Worm (Caenorhabditis elegans) whole organism, L4 larva: ENCODE data around the gene C07D8.6.

Source experiments
- D1046.2 ChIP-seq: fragments of 200-800 bp; sonication (Bioruptor generic); IDR thresholded peaks from 2 replicates; pipeline ENCODE4 v1.3.6; 2022; ENCODE audit warnings: missing genetic modification characterization, missing compliant biosample characterization
- F49E8.2 ChIP-seq: sonication (generic microtip); optimal IDR thresholded peaks from 2 replicates; lab custom pipeline; 2016; ENCODE audit warnings: missing compliant biosample characterization, mild to moderate bottlenecking, missing genetic modification characterization, borderline replicate concordance
- T20F7.1 ChIP-seq: fragments of 200-800 bp; sonication (Bioruptor generic); optimal IDR thresholded peaks from 2 replicates; lab custom pipeline; 2018; ENCODE audit warnings: mild to moderate bottlenecking, missing genetic modification characterization, missing compliant biosample characterization
- T26A8.4 ChIP-seq: fragments of 200-800 bp; sonication (Bioruptor generic); IDR thresholded peaks from 2 replicates; pipeline ENCODE4 v1.3.6; 2022; ENCODE audit warnings: missing genetic modification characterization, missing compliant biosample characterization
- Y48G9A.11 ChIP-seq: fragments of 200-800 bp; sonication (Bioruptor generic); IDR thresholded peaks from 2 replicates; pipeline ENCODE4 v1.3.6; 2022; ENCODE audit warnings: missing genetic modification reagents, missing genetic modification characterization, missing compliant biosample characterization
- Y5F2A.4 ChIP-seq: fragments of 200-800 bp; sonication (Bioruptor generic); optimal IDR thresholded peaks from 2 replicates; lab custom pipeline; 2018; ENCODE audit warnings: mild to moderate bottlenecking, missing genetic modification characterization, missing compliant biosample characterization
- Y75B8A.6 ChIP-seq: fragments of 200-800 bp; sonication (Bioruptor generic); IDR thresholded peaks from 2 replicates; pipeline ENCODE4 v1.3.6; 2022; ENCODE audit warnings: missing genetic modification reagents, missing genetic modification characterization, missing compliant biosample characterization
- ZK337.2 ChIP-seq: fragments of 200-800 bp; sonication (Bioruptor generic); IDR thresholded peaks from 2 replicates; pipeline ENCODE4 v1.3.6; 2022; ENCODE audit warnings: missing genetic modification reagents, missing genetic modification characterization, missing compliant biosample characterization
- aha-1 ChIP-seq: fragments of 150-350 bp; peaks from one replicate; lab custom pipeline; 2014; ENCODE audit warnings: missing biosample characterization, missing genetic modification characterization
- ceh-44 ChIP-seq: fragments of 200-800 bp; sonication (Bioruptor generic); IDR thresholded peaks from 2 replicates; pipeline ENCODE4 v1.3.6; 2022; ENCODE audit warnings: missing genetic modification reagents, missing genetic modification characterization, missing compliant biosample characterization
- ctbp-1 ChIP-seq: fragments of 200-800 bp; sonication (Bioruptor generic); IDR thresholded peaks from 2 replicates; pipeline ENCODE4 v1.3.6; 2022; ENCODE audit warnings: missing genetic modification reagents, missing genetic modification characterization, missing compliant biosample characterization
- daf-16 ChIP-seq, 3 experiments: sonication (generic microtip); optimal IDR thresholded peaks; 2 replicates each; lab custom pipeline; 2016 to 2017; ENCODE audit warnings: missing genetic modification characterization in 3 of 3, missing genetic modification reagents in 3 of 3, mild to moderate bottlenecking in 2 of 3, missing compliant biosample characterization in 2 of 3, missing biosample characterization in 1 of 3, moderate library complexity in 1 of 3
- dmd-6 ChIP-seq: fragments of 200-800 bp; sonication (Bioruptor generic); IDR thresholded peaks from 2 replicates; pipeline ENCODE4 v1.3.6; 2022; ENCODE audit warnings: missing genetic modification reagents, missing genetic modification characterization, missing compliant biosample characterization
- dmd-8 ChIP-seq: fragments of 200-800 bp; sonication (Bioruptor generic); IDR thresholded peaks from 2 replicates; pipeline ENCODE4 v1.3.6; 2022; ENCODE audit warnings: missing genetic modification characterization, missing compliant biosample characterization
- duxl-1 ChIP-seq: sonication (generic microtip); optimal IDR thresholded peaks from 2 replicates; lab custom pipeline; 2016; ENCODE audit warnings: mild to moderate bottlenecking, missing genetic modification characterization, moderate library complexity, missing compliant biosample characterization; ENCODE audit not compliant: poor library complexity
- dve-1 ChIP-seq: sonication (generic microtip); optimal IDR thresholded peaks from 2 replicates; lab custom pipeline; 2017; ENCODE audit warnings: antibody characterized with exemption, mild to moderate bottlenecking, missing genetic modification characterization, missing compliant biosample characterization; ENCODE audit not compliant: insufficient read depth
- fos-1 ChIP-seq: fragments of 150-350 bp; optimal IDR thresholded peaks from 2 replicates; lab custom pipeline; 2014; ENCODE audit warnings: missing biosample characterization, missing genetic modification characterization
- gei-8 ChIP-seq: fragments of 200-800 bp; sonication (Bioruptor generic); optimal IDR thresholded peaks from 2 replicates; lab custom pipeline; 2018; ENCODE audit warnings: mild to moderate bottlenecking, missing genetic modification characterization, missing compliant biosample characterization
- hlh-11 ChIP-seq: fragments of 200-800 bp; sonication (Bioruptor generic); optimal IDR thresholded peaks from 2 replicates; lab custom pipeline; 2018; ENCODE audit warnings: mild to moderate bottlenecking, missing genetic modification characterization, missing compliant biosample characterization
- hlh-30 ChIP-seq: sonication (generic microtip); optimal IDR thresholded peaks from 2 replicates; lab custom pipeline; 2017; ENCODE audit warnings: antibody characterized with exemption, mild to moderate bottlenecking, missing genetic modification characterization, missing compliant biosample characterization; ENCODE audit not compliant: insufficient read depth
- lim-7 ChIP-seq: fragments of 200-800 bp; sonication (Bioruptor generic); IDR thresholded peaks from 2 replicates; pipeline ENCODE4 v1.3.6; 2022; ENCODE audit warnings: missing genetic modification characterization, missing compliant biosample characterization
- lin-15B ChIP-seq: fragments of 150-350 bp; sonication (generic microtip); optimal IDR thresholded peaks from 3 replicates; lab custom pipeline; 2014; ENCODE audit warnings: missing biosample characterization, missing genetic modification characterization
- lin-29 ChIP-seq: fragments of 200-800 bp; sonication (Bioruptor generic); IDR thresholded peaks from 2 replicates; pipeline ENCODE4 v1.3.6; 2022; ENCODE audit warnings: missing genetic modification reagents, missing genetic modification characterization, missing compliant biosample characterization
- lsy-2 ChIP-seq, 2 experiments: fragments of 150-350 bp in 1 of 2; sonication (generic microtip) in 1 of 2; optimal IDR thresholded peaks; 2 replicates each; lab custom pipeline; 2014 to 2017; ENCODE audit warnings: missing biosample characterization in 2 of 2, missing genetic modification characterization in 2 of 2
- madf-5 ChIP-seq, 2 experiments: fragments of 200-800 bp; sonication (Bioruptor generic); IDR thresholded peaks; 2 replicates each; pipeline ENCODE4 v1.3.6; 2022; ENCODE audit warnings: missing compliant biosample characterization in 2 of 2, missing genetic modification characterization in 2 of 2
- mdl-1 ChIP-seq, 2 experiments: fragments of 150-350 bp in 1 of 2; sonication (generic microtip) in 1 of 2; optimal IDR thresholded peaks; 2 replicates each; lab custom pipeline; 2014 to 2017; ENCODE audit warnings: missing biosample characterization in 2 of 2, missing genetic modification characterization in 2 of 2
- mdt-29 ChIP-seq: fragments of 200-800 bp; sonication (Bioruptor generic); IDR thresholded peaks from 2 replicates; pipeline ENCODE4 v1.3.6; 2022; ENCODE audit warnings: missing genetic modification reagents, missing genetic modification characterization, missing compliant biosample characterization
- mep-1 ChIP-seq: fragments of 150-350 bp; sonication (generic microtip); optimal IDR thresholded peaks from 3 replicates; lab custom pipeline; 2014; ENCODE audit warnings: missing biosample characterization, missing genetic modification characterization
- mes-2 ChIP-seq: sonication (generic microtip); optimal IDR thresholded peaks from 2 replicates; lab custom pipeline; 2016; ENCODE audit warnings: missing genotype, mild to moderate bottlenecking, missing genetic modification characterization, missing compliant biosample characterization; ENCODE audit not compliant: poor library complexity, severe bottlenecking
- mxl-2 ChIP-seq: fragments of 200-800 bp; sonication (Bioruptor generic); conservative IDR thresholded peaks from 2 replicates; pipeline ENCODE4 v1.3.6; 2022; ENCODE audit warnings: missing genetic modification reagents, missing genetic modification characterization, missing compliant biosample characterization
- mxl-3 ChIP-seq: fragments of 200-800 bp; sonication (Bioruptor generic); optimal IDR thresholded peaks from 2 replicates; lab custom pipeline; 2018; ENCODE audit warnings: mild to moderate bottlenecking, missing genetic modification characterization, missing compliant biosample characterization
- nhr-102 ChIP-seq: sonication (generic microtip); optimal IDR thresholded peaks from 2 replicates; lab custom pipeline; 2016; ENCODE audit warnings: mild to moderate bottlenecking, missing genetic modification characterization, moderate library complexity, missing compliant biosample characterization
- nhr-111 ChIP-seq: fragments of 200-800 bp; sonication (Bioruptor generic); optimal IDR thresholded peaks from 2 replicates; lab custom pipeline; 2018; ENCODE audit warnings: mild to moderate bottlenecking, missing genetic modification characterization, missing compliant biosample characterization
- nhr-237 ChIP-seq: sonication (generic microtip); optimal IDR thresholded peaks from 2 replicates; lab custom pipeline; 2017; ENCODE audit warnings: missing biosample characterization, missing genetic modification characterization
- nhr-25 ChIP-seq: sonication (generic microtip); optimal IDR thresholded peaks from 2 replicates; lab custom pipeline; 2017; ENCODE audit warnings: missing genetic modification characterization, mild to moderate bottlenecking, missing compliant biosample characterization, antibody characterized with exemption, moderate library complexity, borderline replicate concordance; ENCODE audit not compliant: insufficient read depth
- nhr-28 ChIP-seq: fragments of 150-350 bp; optimal IDR thresholded peaks from 2 replicates; lab custom pipeline; 2014; ENCODE audit warnings: missing biosample characterization, missing genetic modification characterization
- nhr-48 ChIP-seq: sonication (generic microtip); optimal IDR thresholded peaks from 2 replicates; lab custom pipeline; 2016; ENCODE audit warnings: mild to moderate bottlenecking, missing genetic modification characterization, missing compliant biosample characterization
- nhr-76 ChIP-seq: fragments of 150-350 bp; optimal IDR thresholded peaks from 2 replicates; lab custom pipeline; 2014; ENCODE audit warnings: missing biosample characterization, missing genetic modification characterization
- php-3 ChIP-seq: fragments of 200-800 bp; sonication (Bioruptor generic); IDR thresholded peaks from 2 replicates; pipeline ENCODE4 v1.3.6; 2022; ENCODE audit warnings: missing genetic modification reagents, missing genetic modification characterization, missing compliant biosample characterization
- pqm-1 ChIP-seq: sonication (generic microtip); optimal IDR thresholded peaks from 2 replicates; lab custom pipeline; 2017; ENCODE audit warnings: missing biosample characterization, missing genetic modification characterization
- saeg-2 ChIP-seq: fragments of 200-800 bp; sonication (Bioruptor generic); IDR thresholded peaks from 2 replicates; pipeline ENCODE4 v1.3.6; 2022; ENCODE audit warnings: missing genetic modification reagents, missing genetic modification characterization, missing compliant biosample characterization
- set-16 ChIP-seq: fragments of 200-800 bp; sonication (Bioruptor generic); IDR thresholded peaks from 2 replicates; pipeline ENCODE4 v1.3.6; 2022; ENCODE audit warnings: missing genetic modification reagents, missing genetic modification characterization, missing compliant biosample characterization
- skn-1 ChIP-seq: fragments of 150-350 bp; optimal IDR thresholded peaks from 2 replicates; lab custom pipeline; 2014; ENCODE audit warnings: missing biosample characterization, missing genetic modification characterization
- snpc-1.2 ChIP-seq: fragments of 200-800 bp; sonication (Bioruptor generic); IDR thresholded peaks from 2 replicates; pipeline ENCODE4 v1.3.6; 2022; ENCODE audit warnings: missing genetic modification reagents, missing genetic modification characterization, missing compliant biosample characterization
- tra-1 ChIP-seq: fragments of 200-800 bp; sonication (Bioruptor generic); IDR thresholded peaks from 2 replicates; pipeline ENCODE4 v1.3.6; 2022; ENCODE audit warnings: missing genetic modification reagents, missing genetic modification characterization, missing compliant biosample characterization
- unc-62 ChIP-seq, 3 experiments: fragments of 150-350 bp in 1 of 3; sonication (generic microtip); optimal IDR thresholded peaks in 2 of 3; peaks in 1 of 3; 1 replicate in 1 of 3; 2 replicates in 2 of 3; lab custom pipeline; 2014 to 2017; ENCODE audit warnings: missing biosample characterization in 3 of 3, missing genetic modification characterization in 3 of 3, missing genetic modification reagents in 3 of 3, missing genotype in 1 of 3
- vab-7 ChIP-seq: fragments of 200-800 bp; sonication (Bioruptor generic); IDR thresholded peaks from 2 replicates; pipeline ENCODE4 v1.3.6; 2022; ENCODE audit warnings: missing genetic modification reagents, missing genetic modification characterization, missing compliant biosample characterization
- zfp-2 ChIP-seq: sonication (generic microtip); optimal IDR thresholded peaks from 2 replicates; lab custom pipeline; 2016; ENCODE audit warnings: mild to moderate bottlenecking, missing genetic modification characterization, missing compliant biosample characterization
- ztf-11 ChIP-seq: fragments of 150-350 bp; optimal IDR thresholded peaks from 2 replicates; lab custom pipeline; 2014; ENCODE audit warnings: missing biosample characterization, missing genetic modification characterization

Gene C07D8.6

ce11 chrX:7315329-7315728 lies 26.0 kb upstream of the C07D8.6 start, which contains the start of gene spp-3:
spp-3 (minus strand) TSS chrX:7315353.
- TF ChIP-seq duxl-1 (tag; lab: Kevin White, UChicago) (no peak), nhr-28 (tag; lab: Kevin White, UChicago) (peak; percentile 79), hlh-11 (tag; lab: Kevin White, UChicago) (peak; percentile 73), ZK337.2 (GFP tag; lab: Robert Waterston, UW) (no peak), Y5F2A.4 (no peak), lsy-2 (tag; optimal IDR thresholded peaks at IDR 0.05; lab: Kevin White, UChicago) (peak in 1 of 2 experiments; percentile 67), madf-5 (GFP tag; IDR thresholded peaks at IDR 0.05; lab: Robert Waterston, UW) (no peak), mxl-3 (peak; percentile 24), D1046.2 (GFP tag; lab: Robert Waterston, UW) (no peak), vab-7 (GFP tag; lab: Robert Waterston, UW) (no peak), nhr-111 (GFP tag; lab: Kevin White, UChicago) (no peak), set-16 (GFP tag; lab: Robert Waterston, UW) (no peak), dmd-8 (GFP tag; lab: Robert Waterston, UW) (no peak), nhr-76 (tag; lab: Kevin White, UChicago) (no peak), ztf-11 (tag; lab: Kevin White, UChicago) (no peak), mep-1 (peak; percentile 49), daf-16 (GFP tag; optimal IDR thresholded peaks at IDR 0.05; lab: Kevin White, UChicago) (peak in 1 of 2 experiments; percentile 43), daf-16 (tag; optimal IDR thresholded peaks at IDR 0.05; lab: Kevin White, UChicago) (peak; percentile 90), mes-2 (tag; lab: Kevin White, UChicago) (peak; percentile 31), fos-1 (tag; lab: Kevin White, UChicago) (no peak), php-3 (GFP tag; lab: Robert Waterston, UW) (peak; percentile 89), Y75B8A.6 (GFP tag; lab: Robert Waterston, UW) (no peak), unc-62 (GFP tag; optimal IDR thresholded peaks at IDR 0.05 in 1 of 2; lab: Kevin White, UChicago) (no peak), unc-62 (tag; optimal IDR thresholded peaks at IDR 0.05; lab: Kevin White, UChicago) (no peak), Y48G9A.11 (GFP tag; lab: Robert Waterston, UW) (no peak), F49E8.2 (no peak), T26A8.4 (GFP tag; lab: Robert Waterston, UW) (0 out of 2 replicates have a peak, but pooled peaks have one; percentile 44), pqm-1 (peak; percentile 90), aha-1 (peak; percentile 15), mdl-1 (tag; optimal IDR thresholded peaks at IDR 0.05; lab: Kevin White, UChicago) (peak in 1 of 2 experiments; percentile 60), hlh-30 (tag; lab: Kevin White, UChicago) (peak; percentile 54), dve-1 (peak; percentile 85), nhr-237 (tag; lab: Kevin White, UChicago) (no peak), ctbp-1 (no peak), mdt-29 (GFP tag; lab: Robert Waterston, UW) (no peak), lim-7 (no peak), ceh-44 (GFP tag; lab: Robert Waterston, UW) (no peak), lin-15B (tag; lab: Kevin White, UChicago) (no peak), zfp-2 (tag; lab: Kevin White, UChicago) (no peak), lin-29 (GFP tag; lab: Robert Waterston, UW) (no peak), saeg-2 (GFP tag; lab: Robert Waterston, UW) (no peak), gei-8 (GFP tag; lab: Kevin White, UChicago) (no peak), nhr-48 (peak; percentile 43), tra-1 (GFP tag; lab: Robert Waterston, UW) (0 out of 2 replicates have a peak, but pooled peaks have one; percentile 45), dmd-6 (GFP tag; lab: Robert Waterston, UW) (peak; percentile 89), T20F7.1 (peak; percentile 42), skn-1 (tag; lab: Kevin White, UChicago) (no peak), nhr-102 (tag; lab: Kevin White, UChicago) (peak; percentile 56), mxl-2 (GFP tag; lab: Robert Waterston, UW) (no peak), nhr-25 (tag; lab: Kevin White, UChicago) (no peak), snpc-1.2 (GFP tag; lab: Robert Waterston, UW) (no peak)
